Fruit fly (Drosophila melanogaster): ENCODE data around the gene CG17625.

DNA sequence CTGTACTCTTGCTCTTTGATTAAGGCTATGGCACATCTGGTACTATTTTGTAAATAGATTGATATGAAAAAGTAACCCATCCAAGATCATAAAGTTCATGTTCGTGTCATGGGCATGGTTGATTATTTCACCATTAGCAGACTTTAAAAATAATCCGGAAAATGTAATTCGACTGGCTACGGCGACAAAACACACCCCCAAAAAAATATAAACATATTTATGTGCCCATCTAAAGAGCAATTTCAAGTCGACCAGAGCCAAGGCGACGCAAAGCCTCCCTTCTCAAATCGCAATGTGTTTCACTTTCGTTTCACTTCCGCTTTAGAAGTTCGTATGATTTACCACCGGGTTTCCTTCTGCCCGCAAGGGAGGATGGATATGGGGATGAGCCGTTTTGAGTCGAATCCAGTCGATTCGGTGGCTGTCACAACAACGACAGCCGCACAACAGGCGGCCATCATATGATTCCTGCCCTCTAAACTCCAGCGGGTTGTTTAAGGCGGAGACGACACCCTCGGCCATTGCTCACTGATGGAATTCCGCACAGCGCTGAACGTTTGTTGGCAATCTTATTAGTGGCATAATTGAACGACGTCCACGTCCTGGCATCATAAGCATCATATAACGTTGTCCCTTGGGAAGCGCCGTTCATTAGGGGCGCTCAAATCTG lies 32.4 kb downstream of the CG17625 start:
- TF ChIP-seq CG12605 (GFP tag; IDR thresholded peaks at IDR 0.05) (no peak), EcR (GFP tag; optimal IDR thresholded peaks at IDR 0.05) (no peak), CG34367 (tag; optimal IDR thresholded peaks at IDR 0.05) (no peak), CG15710 (tag; optimal IDR thresholded peaks at IDR 0.05) (no peak), CG32121 (GFP tag; IDR thresholded peaks at IDR 0.05) (no peak), rn (GFP tag; IDR thresholded peaks at IDR 0.05) (no peak), CG17806 (tag; optimal IDR thresholded peaks at IDR 0.05) (no peak)
